Worm (Caenorhabditis elegans): ENCODE measurements around the gene nas-7.

- no peak for TF ChIP-seq dve-1 (tag; optimal IDR thresholded peaks at IDR 0.05)
- TF ChIP-seq pqm-1 (tag; optimal IDR thresholded peaks at IDR 0.05): no peak
- TF ChIP-seq tbx-2 (tag; optimal IDR thresholded peaks at IDR 0.05): no peak
- no peak for TF ChIP-seq T23F11.4 (GFP tag; optimal IDR thresholded peaks at IDR 0.05)
- TF ChIP-seq unc-3 (GFP tag; conservative IDR thresholded peaks at IDR 0.05): no peak
- no peak for TF ChIP-seq unc-3 (tag; optimal IDR thresholded peaks at IDR 0.05)
- TF ChIP-seq F13H6.1 (tag; optimal IDR thresholded peaks at IDR 0.05): no peak
Observed at ce11 chrII:7420796-7421386, 18.4 kb upstream of the nas-7 start.

Measured in whole organism, late embryonic.